Worm (Caenorhabditis elegans): Measurements from ENCODE around the gene C40A11.6.

DNA sequence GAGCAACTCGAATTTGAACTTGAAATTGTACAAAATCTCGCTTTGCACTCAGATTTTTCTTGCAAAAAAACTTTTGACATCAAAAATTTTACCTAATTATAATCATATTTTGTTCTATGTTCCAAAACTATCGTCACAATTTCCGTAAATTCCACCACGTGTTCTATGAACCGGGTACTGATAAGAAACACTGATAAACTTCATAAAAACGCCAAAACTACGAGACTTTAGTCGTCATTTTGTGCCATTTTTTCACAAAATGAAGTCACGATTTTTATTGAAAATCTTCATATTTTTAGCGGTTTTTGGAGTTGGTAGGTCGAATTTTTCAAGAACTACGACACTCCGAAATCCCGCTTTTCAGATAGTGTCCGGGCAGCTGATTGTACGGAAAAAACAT is 31.2 kb upstream of the C40A11.6 start, which contains the start of gene gba-1:
- TF ChIP-seq ets-4 (tag; optimal IDR thresholded peaks at IDR 0.05) (no peak), hlh-30 (tag; optimal IDR thresholded peaks at IDR 0.05; ENCODE audit: insufficient read depth) (no peak), Y22D7AL.16 (tag; optimal IDR thresholded peaks at IDR 0.05) (no peak), tbx-7 (tag; optimal IDR thresholded peaks at IDR 0.05) (no peak), K09A11.1 (tag; optimal IDR thresholded peaks at IDR 0.05; ENCODE audit: insufficient read depth) (no peak)
